Fruit fly (Drosophila melanogaster): ENCODE results near the gene Vps16B.

The Vps16B gene

dm6 chr3R:29783210-29783609 is 33.0 kb downstream of the Vps16B start:
- TF ChIP-seq noc (tag; optimal IDR thresholded peaks at IDR 0.05): no peak

dm6 chr3R:29782367-29782766 is 33.9 kb downstream of the Vps16B start:
- peak; percentile 82 for TF ChIP-seq noc (tag; optimal IDR thresholded peaks at IDR 0.05)

DNA sequence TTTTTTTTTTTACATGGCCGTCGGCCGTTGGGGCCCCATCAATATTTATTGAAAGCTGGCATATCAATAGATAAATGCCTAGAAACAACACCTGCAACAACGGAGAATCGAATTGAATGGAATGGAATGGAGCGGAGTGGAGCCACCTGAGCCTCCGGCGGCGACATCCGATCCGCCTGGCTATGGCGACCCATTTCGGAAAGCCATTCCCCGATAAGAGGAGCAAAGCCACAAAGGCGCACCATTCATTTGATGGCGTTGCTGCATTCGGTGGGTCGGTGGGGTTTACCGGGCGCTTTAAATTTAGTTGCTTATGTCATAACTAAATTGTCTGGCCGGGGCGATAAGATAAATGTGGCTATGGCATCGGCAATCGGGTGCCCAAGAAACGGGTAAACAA is 34.4 kb downstream of the Vps16B start:
- TF ChIP-seq noc (tag; optimal IDR thresholded peaks at IDR 0.05): no peak

DNA sequence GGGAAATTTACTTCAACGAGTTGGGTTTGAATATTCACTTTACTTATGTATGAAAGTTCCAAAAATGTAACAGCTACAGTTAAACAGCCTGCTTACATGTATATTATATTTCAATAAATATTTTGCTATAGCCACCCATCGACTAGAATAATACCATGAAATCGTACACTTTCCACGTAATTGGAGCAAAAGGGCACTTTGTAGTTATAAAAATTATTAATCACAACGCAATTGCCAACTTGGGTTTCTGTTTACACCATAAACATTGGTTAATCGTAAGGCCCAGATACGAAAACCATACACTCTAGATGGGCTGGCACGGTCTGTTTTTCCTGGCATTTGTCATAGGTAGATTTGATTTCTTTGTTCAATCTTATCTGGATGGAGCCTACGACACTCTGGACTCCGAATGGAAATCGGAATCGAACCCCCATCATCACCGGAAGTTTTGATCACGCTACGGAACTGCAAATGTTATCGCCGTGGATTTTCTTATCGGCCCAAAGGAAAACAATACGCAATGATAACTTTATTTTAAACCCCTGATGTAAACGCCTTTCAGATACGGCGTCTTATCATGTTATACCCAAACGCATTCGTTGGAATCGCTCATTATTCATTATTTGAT is 35.7 kb downstream of the Vps16B start, which contains the start of gene fig:
Gene fig (minus strand): TSS at position 51 of the 628 bp plus-strand sequence.
- TF ChIP-seq noc (tag; optimal IDR thresholded peaks at IDR 0.05): no peak

DNA sequence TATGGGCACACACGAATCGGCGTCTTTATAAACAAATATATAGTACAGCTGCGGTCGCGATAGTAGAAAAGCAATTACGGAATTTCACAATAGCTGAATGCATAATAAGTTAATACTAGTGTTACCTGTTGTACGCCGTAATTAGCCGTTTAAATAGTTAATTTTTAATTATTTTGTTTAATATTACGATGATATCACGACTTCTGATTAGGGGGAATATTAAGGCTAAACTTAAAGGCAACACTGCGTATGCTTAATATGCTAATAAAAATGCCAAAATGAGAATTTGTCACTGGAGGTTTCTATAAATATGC is 37.3 kb downstream of the Vps16B start:
- peak; percentile 63 for TF ChIP-seq noc (tag; optimal IDR thresholded peaks at IDR 0.05)

DNA sequence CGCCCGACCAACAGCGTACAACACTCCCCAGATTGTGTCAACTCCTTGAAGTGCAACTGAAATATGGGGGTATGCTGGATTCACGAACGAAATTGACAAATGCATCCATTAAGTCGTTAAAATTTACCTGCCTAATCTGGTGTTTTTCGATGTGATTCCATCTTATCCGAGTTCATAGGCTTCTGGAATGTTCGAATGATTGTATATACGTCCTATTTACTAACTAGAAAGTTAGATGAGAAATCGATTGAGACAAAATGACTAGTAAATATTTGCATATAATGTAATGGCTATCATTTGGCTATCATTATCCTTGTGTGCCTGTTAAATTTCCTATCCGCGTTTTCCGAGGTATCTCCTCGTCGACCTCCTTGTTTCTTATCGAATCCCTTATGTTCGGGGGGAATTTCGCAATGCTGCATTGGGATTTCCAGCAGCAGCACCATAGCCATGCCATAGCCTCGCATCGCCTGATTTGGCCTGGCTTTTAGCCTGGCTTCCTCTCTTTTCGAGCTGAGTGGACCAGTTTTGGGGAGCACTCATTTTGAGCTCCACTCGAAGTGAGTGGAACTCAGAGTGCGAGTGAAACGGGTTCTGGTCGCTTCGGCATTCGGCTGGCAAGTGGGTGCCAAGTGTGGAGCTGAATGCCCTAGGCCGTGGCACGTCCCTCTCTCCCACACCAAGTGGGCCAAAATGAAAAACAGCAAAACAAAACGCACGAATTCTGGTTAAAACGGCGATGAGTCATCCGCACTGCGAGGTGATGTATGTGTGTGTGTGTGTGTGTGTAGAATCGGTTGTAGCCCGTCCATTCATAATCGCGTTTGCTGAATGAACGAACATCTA is 37.9 kb downstream of the Vps16B start:
- TF ChIP-seq noc (tag; optimal IDR thresholded peaks at IDR 0.05): no peak

- TF ChIP-seq noc (tag; optimal IDR thresholded peaks at IDR 0.05): no peak
Measured at dm6 chr3R:29777213-29777612, 39.0 kb downstream of the Vps16B start.

dm6 chr3R:29775755-29776686 is 40.2 kb downstream of the Vps16B start:
- peak; percentile 14 for TF ChIP-seq noc (tag; optimal IDR thresholded peaks at IDR 0.05)

DNA sequence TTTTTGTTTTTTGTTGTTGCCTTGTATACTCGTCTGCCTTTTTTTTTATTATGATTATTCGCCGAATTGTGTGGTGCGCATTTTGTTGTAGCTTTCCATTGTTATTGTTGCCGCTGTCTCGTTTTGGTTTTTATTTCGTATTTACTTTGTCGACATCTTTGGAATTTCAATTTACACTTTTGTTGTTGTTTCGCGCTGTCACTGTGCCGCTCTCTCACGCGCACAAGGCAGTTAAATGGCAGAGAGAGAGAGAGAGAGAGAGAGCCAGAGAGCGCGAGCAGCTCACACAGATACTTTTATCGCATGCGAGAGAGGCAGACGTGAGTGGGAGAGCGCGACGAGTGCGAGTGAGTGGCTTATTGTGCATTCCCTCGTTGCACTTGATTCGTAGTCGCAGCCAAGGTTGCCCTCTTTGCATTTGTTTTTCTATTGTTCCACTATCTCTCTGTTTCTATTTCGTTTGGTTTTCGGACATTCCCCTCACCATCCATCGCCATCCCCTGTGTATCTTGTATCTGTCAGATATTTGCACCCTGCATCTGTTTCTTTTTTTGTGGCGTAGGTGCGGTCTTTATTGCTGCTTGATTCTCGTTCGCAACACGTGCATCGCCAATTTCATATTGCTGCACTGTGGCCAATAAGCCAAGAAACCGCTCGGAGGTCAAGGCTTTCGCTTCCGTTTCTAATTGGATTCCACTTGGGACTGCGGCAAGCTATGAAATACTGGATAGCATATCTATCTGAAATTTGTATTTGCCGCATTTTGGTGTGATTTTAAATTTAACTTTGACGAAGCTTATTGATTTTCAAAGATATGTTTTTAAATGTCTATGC is 41.7 kb downstream of the Vps16B start:
- TF ChIP-seq noc (tag; optimal IDR thresholded peaks at IDR 0.05): no peak

DNA sequence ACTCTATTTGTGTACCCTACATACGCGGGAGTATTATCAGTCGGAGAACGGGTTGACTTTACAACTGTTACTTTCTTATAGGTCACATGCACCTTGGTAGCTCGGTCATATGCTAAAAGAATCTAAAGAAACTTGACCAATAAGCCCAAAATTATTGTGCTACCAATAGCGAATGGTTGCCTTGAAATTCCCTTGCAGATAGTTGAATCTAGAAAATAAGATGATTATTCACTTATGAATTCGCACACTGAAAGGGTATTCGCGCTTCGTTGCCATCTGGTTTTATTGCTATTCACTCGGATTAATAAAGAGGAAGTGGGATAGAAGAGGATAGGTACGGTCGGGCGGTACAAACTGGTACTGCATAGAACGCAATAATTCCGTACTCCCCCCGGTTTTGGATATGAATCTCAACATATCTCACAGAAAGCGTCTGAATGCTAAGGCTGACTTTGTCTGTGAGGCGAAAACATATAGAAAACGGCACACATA is 42.4 kb downstream of the Vps16B start:
- TF ChIP-seq noc (tag; optimal IDR thresholded peaks at IDR 0.05): peak; percentile 91

dm6 chr3R:29772795-29773331 is 43.4 kb downstream of the Vps16B start:
- TF ChIP-seq noc (tag; optimal IDR thresholded peaks at IDR 0.05): peak; percentile 39

DNA sequence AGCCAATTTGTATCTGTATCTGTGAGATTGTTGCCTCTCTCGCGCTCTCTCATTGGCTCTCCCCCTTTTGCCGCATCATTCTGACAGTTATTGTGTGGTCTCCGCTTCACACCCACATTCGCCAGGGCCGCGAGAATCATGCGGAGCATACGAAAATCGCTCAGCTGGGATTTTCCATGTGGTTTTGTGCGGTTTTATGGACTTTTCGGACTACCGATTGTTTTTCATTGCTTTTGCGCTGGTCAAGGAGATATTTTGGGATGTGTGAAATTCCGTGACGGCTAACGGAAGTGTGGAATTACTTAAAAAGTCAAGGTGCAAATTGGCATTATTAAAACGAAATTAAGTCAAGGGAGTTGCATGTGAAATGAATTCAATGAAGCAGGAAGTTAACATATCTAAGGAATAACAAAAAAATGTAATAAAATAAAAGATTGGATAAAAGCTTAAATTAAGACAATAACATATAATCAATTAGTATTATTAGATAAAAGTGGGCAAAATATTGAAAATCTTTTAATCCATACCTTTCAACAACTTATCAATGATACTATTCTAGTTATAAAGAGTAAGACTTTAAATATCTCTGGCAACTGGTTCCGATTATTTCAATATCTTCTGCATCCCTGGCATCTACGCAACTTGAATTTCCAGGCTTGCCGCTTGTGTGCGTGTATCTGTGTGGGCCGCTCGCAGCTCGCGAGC is 44.0 kb downstream of the Vps16B start:
- TF ChIP-seq noc (tag; optimal IDR thresholded peaks at IDR 0.05): peak; percentile 34

- TF ChIP-seq noc (tag; optimal IDR thresholded peaks at IDR 0.05): no peak
Measured at dm6 chr3R:29771645-29772089, 44.6 kb downstream of the Vps16B start.

DNA sequence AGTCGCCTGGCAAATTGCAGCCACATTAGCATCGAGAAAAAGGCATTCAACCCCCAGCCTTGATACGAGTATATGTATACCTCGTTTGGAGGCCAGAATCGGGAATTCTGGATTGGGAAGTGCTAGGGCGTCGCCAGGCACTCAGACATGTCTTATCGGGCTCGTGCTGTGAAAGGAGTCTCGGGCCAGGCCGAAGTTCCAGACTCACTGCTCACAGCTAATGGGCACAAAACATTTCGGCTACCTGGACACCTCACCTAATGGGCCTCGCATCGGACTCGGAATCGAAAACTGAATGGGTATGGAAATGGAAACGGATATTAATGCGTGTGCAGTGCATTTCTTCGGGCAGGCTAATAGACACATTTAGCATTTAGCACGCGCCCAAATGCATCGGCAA is 45.3 kb downstream of the Vps16B start:
- no peak for TF ChIP-seq noc (tag; optimal IDR thresholded peaks at IDR 0.05)
